Worm (Caenorhabditis elegans) whole organism, L1 larva: ENCODE results near the gene fbxb-21.
A peak's percentile ranks its signal among the peaks of the same experiment; 100 is the strongest.

Source experiments
- C04F5.9 ChIP-seq: sonication (generic microtip); optimal IDR thresholded peaks from 2 replicates; lab custom pipeline; 2016; ENCODE audit warnings: missing genetic modification characterization, missing compliant biosample characterization
- aha-1 ChIP-seq: fragments of 150-350 bp; optimal IDR thresholded peaks from 2 replicates; lab custom pipeline; 2014; ENCODE audit warnings: missing biosample characterization, missing genetic modification characterization
- ama-1 ChIP-seq: fragments of 150-350 bp; optimal IDR thresholded peaks from 2 replicates; lab custom pipeline; 2014
- blmp-1 ChIP-seq: fragments of 150-350 bp; optimal IDR thresholded peaks from 2 replicates; lab custom pipeline; 2014; ENCODE audit warnings: missing biosample characterization, missing genetic modification characterization
- ceh-82 ChIP-seq, 3 experiments: fragments of 150-350 bp in 1 of 3; sonication (generic microtip) in 2 of 3; optimal IDR thresholded peaks; 2 replicates each; lab custom pipeline; 2014 to 2017; ENCODE audit warnings: missing biosample characterization in 3 of 3, missing genetic modification characterization in 3 of 3
- efl-3 ChIP-seq: fragments of 200-800 bp; sonication (Bioruptor generic); optimal IDR thresholded peaks from 2 replicates; lab custom pipeline; 2018; ENCODE audit warnings: mild to moderate bottlenecking, missing genetic modification characterization, missing compliant biosample characterization
- egl-13 ChIP-seq: sonication (generic microtip); optimal IDR thresholded peaks from 2 replicates; lab custom pipeline; 2016; ENCODE audit warnings: missing genotype, missing genetic modification reagents, missing genetic modification characterization, missing compliant biosample characterization
- elt-2 ChIP-seq: sonication (generic microtip); optimal IDR thresholded peaks from 2 replicates; lab custom pipeline; 2016; ENCODE audit warnings: missing genetic modification characterization, mild to moderate bottlenecking, inconsistent platforms, missing compliant biosample characterization, missing genetic modification reagents
- elt-3 ChIP-seq, 6 experiments: fragments of 150-350 bp in 1 of 6; sonication (generic microtip); optimal IDR thresholded peaks; 2 replicates each; lab custom pipeline; 2017 to 2018; ENCODE audit warnings: missing biosample characterization in 6 of 6, missing genetic modification characterization in 6 of 6, inconsistent platforms in 1 of 6
- ets-5 ChIP-seq: fragments of 200-800 bp; sonication (Bioruptor generic); IDR thresholded peaks from 2 replicates; pipeline ENCODE4 v1.3.6; 2022; ENCODE audit warnings: missing genetic modification characterization, missing compliant biosample characterization
- fkh-8 ChIP-seq: sonication (generic microtip); optimal IDR thresholded peaks from 2 replicates; lab custom pipeline; 2016; ENCODE audit warnings: mild to moderate bottlenecking, missing genetic modification characterization, missing compliant biosample characterization
- fos-1 ChIP-seq: fragments of 150-350 bp; optimal IDR thresholded peaks from 2 replicates; lab custom pipeline; 2014; ENCODE audit warnings: missing biosample characterization, missing genetic modification characterization
- hlh-17 ChIP-seq: fragments of 200-800 bp; sonication (Bioruptor generic); optimal IDR thresholded peaks from 2 replicates; lab custom pipeline; 2018; ENCODE audit warnings: missing genetic modification characterization, mild to moderate bottlenecking, missing compliant biosample characterization, moderate library complexity, borderline replicate concordance
- isw-1 ChIP-seq: fragments of 200-800 bp; sonication (Bioruptor generic); IDR thresholded peaks from 2 replicates; pipeline ENCODE4 v1.3.6; 2022; ENCODE audit warnings: missing genetic modification characterization, missing compliant biosample characterization
- lin-35 ChIP-seq, 2 experiments: fragments of 150-350 bp; optimal IDR thresholded peaks; 2 replicates each; lab custom pipeline; 2014; ENCODE audit warnings: missing biosample characterization in 2 of 2, missing genetic modification characterization in 2 of 2, missing genetic modification reagents in 2 of 2
- lsy-2 ChIP-seq, 2 experiments: fragments of 150-350 bp; optimal IDR thresholded peaks; 2 replicates each; lab custom pipeline; 2014; ENCODE audit warnings: missing biosample characterization in 2 of 2, missing genetic modification characterization in 2 of 2
- mab-9 ChIP-seq: fragments of 200-800 bp; sonication (Bioruptor generic); IDR thresholded peaks from 2 replicates; pipeline ENCODE4 v1.3.6; 2022; ENCODE audit warnings: missing genetic modification reagents, missing genetic modification characterization, missing compliant biosample characterization
- nhr-237 ChIP-seq: fragments of 150-350 bp; optimal IDR thresholded peaks from 2 replicates; lab custom pipeline; 2014; ENCODE audit warnings: missing biosample characterization, missing genetic modification characterization
- pqm-1 ChIP-seq: sonication (generic microtip); optimal IDR thresholded peaks from 3 replicates; lab custom pipeline; 2017; ENCODE audit warnings: missing biosample characterization, missing genetic modification characterization
- rnt-1 ChIP-seq: sonication (generic microtip); optimal IDR thresholded peaks from 2 replicates; lab custom pipeline; 2016; ENCODE audit warnings: mild to moderate bottlenecking, missing genetic modification characterization, moderate library complexity, missing compliant biosample characterization
- sptf-1 ChIP-seq: fragments of 150-350 bp; optimal IDR thresholded peaks from 2 replicates; lab custom pipeline; 2014; ENCODE audit warnings: missing biosample characterization, missing genetic modification characterization
- sup-37 ChIP-seq: fragments of 200-800 bp; sonication (Bioruptor generic); optimal IDR thresholded peaks from 2 replicates; lab custom pipeline; 2018; ENCODE audit warnings: mild to moderate bottlenecking, missing genetic modification characterization, missing compliant biosample characterization
- tbx-2 ChIP-seq: sonication (generic microtip); optimal IDR thresholded peaks from 2 replicates; lab custom pipeline; 2016; ENCODE audit warnings: missing genetic modification characterization, missing compliant biosample characterization
- tlp-1 ChIP-seq: fragments of 150-350 bp; optimal IDR thresholded peaks from 2 replicates; lab custom pipeline; 2014; ENCODE audit warnings: missing biosample characterization, missing genetic modification characterization
- unc-62 ChIP-seq: fragments of 150-350 bp; optimal IDR thresholded peaks from 2 replicates; lab custom pipeline; 2014; ENCODE audit warnings: missing biosample characterization, missing genetic modification reagents, missing genetic modification characterization
- unc-98 ChIP-seq: fragments of 200-800 bp; sonication (Bioruptor generic); IDR thresholded peaks from 2 replicates; pipeline ENCODE4 v1.3.6; 2022; ENCODE audit warnings: missing genetic modification characterization, missing compliant biosample characterization
- vab-15 ChIP-seq: sonication (generic microtip); optimal IDR thresholded peaks from 2 replicates; lab custom pipeline; 2017; ENCODE audit warnings: missing genotype, mild to moderate bottlenecking, missing genetic modification characterization, missing compliant biosample characterization
- ztf-4 ChIP-seq: fragments of 150-350 bp; optimal IDR thresholded peaks from 2 replicates; lab custom pipeline; 2014; ENCODE audit warnings: missing biosample characterization, missing genetic modification characterization

fbxb-21 gene

ce11 chrII:1608915-1609314, 39.8 kb downstream of the fbxb-21 start:
- TF ChIP-seq tlp-1 (peak; percentile 4), isw-1 (GFP tag; lab: Robert Waterston, UW) (no peak), elt-2 (peak; percentile 82), lin-35 (GFP tag; optimal IDR thresholded peaks at IDR 0.05; lab: Kevin White, UChicago) (peak in 1 of 2 experiments; percentile 33), mab-9 (GFP tag; lab: Robert Waterston, UW) (no peak)

- TF ChIP-seq ets-5 (GFP tag; lab: Robert Waterston, UW) (no peak), elt-2 (peak; percentile 64), ceh-82 (tag; optimal IDR thresholded peaks at IDR 0.05; lab: Kevin White, UChicago) (no peak)
These were observed 41.1 kb downstream of the fbxb-21 start for ce11 chrII:1607575-1607974.

ce11 chrII:1606079-1606478, 42.6 kb downstream of the fbxb-21 start, which contains the start of gene bath-33:
TSS of gene bath-33 (minus strand) at chrII:1606179.
- no peak for TF ChIP-seq ztf-4
- no peak for TF ChIP-seq aha-1 (tag; lab: Kevin White, UChicago)

ce11 chrII:1605010-1605409, 43.7 kb downstream of the fbxb-21 start:
- TF ChIP-seq vab-15 (tag; lab: Kevin White, UChicago) (no peak), rnt-1 (tag; lab: Kevin White, UChicago) (no peak)

ce11 chrII:1603049-1603448, 45.6 kb downstream of the fbxb-21 start:
- TF ChIP-seq fos-1 (tag; lab: Kevin White, UChicago), result no peak
- TF ChIP-seq isw-1 (GFP tag; lab: Robert Waterston, UW), result no peak
- no peak for TF ChIP-seq fkh-8 (tag; lab: Kevin White, UChicago)
- TF ChIP-seq pqm-1, result no peak
- no peak for TF ChIP-seq lsy-2 (tag; optimal IDR thresholded peaks at IDR 0.05; lab: Kevin White, UChicago)
- TF ChIP-seq unc-62 (GFP tag; lab: Kevin White, UChicago), result no peak
- no peak for TF ChIP-seq C04F5.9 (tag; lab: Kevin White, UChicago)
- no peak for TF ChIP-seq ceh-82 (tag; optimal IDR thresholded peaks at IDR 0.05; lab: Kevin White, UChicago)

- TF ChIP-seq elt-3 (tag; optimal IDR thresholded peaks at IDR 0.05; lab: Kevin White, UChicago) (no peak), unc-98 (GFP tag; lab: Robert Waterston, UW) (no peak), tbx-2 (no peak), sup-37 (GFP tag; lab: Kevin White, UChicago) (no peak), nhr-237 (tag; lab: Kevin White, UChicago) (no peak), ztf-4 (no peak)
- TF ChIP-seq, all 84 proteins: peak for 0
These were observed 47.2 kb downstream of the fbxb-21 start, which contains the start of gene bath-47 for ce11 chrII:1601507-1601906. TSS of gene bath-47 (plus strand) at chrII:1601811.

- no peak for TF ChIP-seq blmp-1 (tag; lab: Kevin White, UChicago)
- no peak for TF ChIP-seq tlp-1
- no peak for TF ChIP-seq rnt-1 (tag; lab: Kevin White, UChicago)
- no peak for TF ChIP-seq efl-3 (GFP tag; lab: Kevin White, UChicago)
- TF ChIP-seq ama-1, result no peak
- no peak for TF ChIP-seq hlh-17
- no peak for TF ChIP-seq sptf-1 (tag; lab: Kevin White, UChicago)
- TF ChIP-seq egl-13, result no peak
- no peak for TF ChIP-seq isw-1 (GFP tag; lab: Robert Waterston, UW)
These were observed 48.0 kb downstream of the fbxb-21 start, which contains the start of gene bath-26 for ce11 chrII:1600661-1601060. TSS of gene bath-26 (minus strand) at chrII:1600761.
